Fruit fly (Drosophila melanogaster) whole organism: ENCODE measurements around the gene elB.

Experiments used
- CG8478 ChIP-seq: fragments of >200 bp; optimal IDR thresholded peaks from 2 replicates; lab custom pipeline; 2018; ENCODE audit warnings: inconsistent platforms
- EcR ChIP-seq, 2 experiments: fragments of >200 bp; optimal IDR thresholded peaks; 2 replicates each; lab custom pipeline; 2017; ENCODE audit warnings: missing biosample characterization in 2 of 2, missing genetic modification characterization in 2 of 2, missing genetic modification reagents in 2 of 2
- pan ChIP-seq: fragments of >200 bp; optimal IDR thresholded peaks from 2 replicates; lab custom pipeline; 2017
- psq ChIP-seq: fragments of >200 bp; optimal IDR thresholded peaks from 2 replicates; lab custom pipeline; 2017
- usp ChIP-seq: fragments of >200 bp; optimal IDR thresholded peaks from 2 replicates; lab custom pipeline; 2017; ENCODE audit warnings: missing biosample characterization, missing genetic modification characterization, mixed read lengths

dm6 chr2L:14401616-14402240, 7.6 kb downstream of the elB start:
- TF ChIP-seq pan (lab: Kevin White, UChicago) (no peak), CG8478 (lab: Kevin White, UChicago) (no peak), psq (lab: Kevin White, UChicago) (no peak), usp (GFP tag; lab: Kevin White, UChicago) (no peak), EcR (GFP tag; optimal IDR thresholded peaks at IDR 0.05; lab: Kevin White, UChicago) (no peak)
